Worm (Caenorhabditis elegans) whole organism, early embryonic: ENCODE results near the gene abu-1.

Experiments
- B0310.2 ChIP-seq: sonication (generic microtip); optimal IDR thresholded peaks from 2 replicates; lab custom pipeline; 2016; ENCODE audit warnings: mild to moderate bottlenecking, missing genetic modification characterization, missing compliant biosample characterization
- aly-1 ChIP-seq: sonication (generic microtip); optimal IDR thresholded peaks from 2 replicates; lab custom pipeline; 2016; ENCODE audit warnings: missing genetic modification characterization, missing compliant biosample characterization
- ama-1 ChIP-seq: fragments of 150-350 bp; optimal IDR thresholded peaks from 2 replicates; lab custom pipeline; 2014
- ceh-13 ChIP-seq: fragments of 200-800 bp; sonication (Bioruptor generic); optimal IDR thresholded peaks from 2 replicates; lab custom pipeline; 2018; ENCODE audit warnings: mild to moderate bottlenecking, missing genetic modification characterization, missing compliant biosample characterization
- ceh-36 ChIP-seq: sonication (generic microtip); optimal IDR thresholded peaks from 2 replicates; lab custom pipeline; 2016; ENCODE audit warnings: missing genetic modification characterization, inconsistent platforms, missing compliant biosample characterization
- ets-7 ChIP-seq: sonication (generic microtip); optimal IDR thresholded peaks from 2 replicates; lab custom pipeline; 2016; ENCODE audit warnings: missing genotype, missing genetic modification characterization, missing compliant biosample characterization
- flt-1 ChIP-seq: fragments of 200-800 bp; sonication (Bioruptor generic); IDR thresholded peaks from 2 replicates; pipeline ENCODE4 v1.3.6; 2022; ENCODE audit warnings: missing genetic modification characterization, missing compliant biosample characterization
- hmg-4 ChIP-seq: fragments of 200-800 bp; sonication (Bioruptor generic); optimal IDR thresholded peaks from 2 replicates; lab custom pipeline; 2018; ENCODE audit warnings: mild to moderate bottlenecking, missing genetic modification characterization, missing compliant biosample characterization
- pes-1 ChIP-seq: fragments of 200-800 bp; sonication (Bioruptor generic); IDR thresholded peaks from 2 replicates; pipeline ENCODE4 v1.3.6; 2022; ENCODE audit warnings: missing genetic modification reagents, missing genetic modification characterization, missing compliant biosample characterization
- sea-1 ChIP-seq: fragments of 200-800 bp; sonication (Bioruptor generic); conservative IDR thresholded peaks from 2 replicates; pipeline ENCODE4 v1.3.6; 2022; ENCODE audit warnings: missing genetic modification characterization, missing compliant biosample characterization
- tra-4 ChIP-seq: sonication (generic microtip); optimal IDR thresholded peaks from 2 replicates; lab custom pipeline; 2017; ENCODE audit warnings: missing genetic modification characterization, missing compliant biosample characterization

- no peak for TF ChIP-seq B0310.2 (tag; lab: Kevin White, UChicago)
- TF ChIP-seq ceh-13 (GFP tag; lab: Kevin White, UChicago): no peak
- no peak for TF ChIP-seq tra-4 (tag; lab: Kevin White, UChicago)
- TF ChIP-seq ama-1: no peak
- TF ChIP-seq pes-1 (GFP tag; lab: Robert Waterston, UW): no peak
- TF ChIP-seq ceh-36: no peak
- no peak for TF ChIP-seq hmg-4 (GFP tag; lab: Kevin White, UChicago)
- TF ChIP-seq ets-7 (tag; lab: Kevin White, UChicago): no peak
- no peak for TF ChIP-seq aly-1 (tag; lab: Kevin White, UChicago)
- no peak for TF ChIP-seq flt-1 (GFP tag; lab: Robert Waterston, UW)
- TF ChIP-seq sea-1 (GFP tag; lab: Robert Waterston, UW): no peak
Measured at ce11 chrV:10414610-10415009, 33.0 kb upstream of the abu-1 start, which contains the start of gene F15H10.9.
